Worm (Caenorhabditis elegans) whole organism, L4 larva: ENCODE results near the gene F21A3.3.

ENCODE experiments used
- jun-1 ChIP-seq: fragments of 150-350 bp; optimal IDR thresholded peaks from 2 replicates; lab custom pipeline; 2014; ENCODE audit warnings: missing biosample characterization, missing genetic modification reagents, missing genetic modification characterization
- lin-29 ChIP-seq: fragments of 200-800 bp; sonication (Bioruptor generic); IDR thresholded peaks from 2 replicates; pipeline ENCODE4 v1.3.6; 2022; ENCODE audit warnings: missing genetic modification reagents, missing genetic modification characterization, missing compliant biosample characterization
- pha-4 ChIP-seq, 2 experiments: fragments of 150-350 bp in 1 of 2; fragments of 200-800 bp in 1 of 2; sonication (Bioruptor generic) in 1 of 2; IDR thresholded peaks in 1 of 2; optimal IDR thresholded peaks in 1 of 2; 2 replicates each; pipeline versions ENCODE4 v1.3.6 to Lab custom; 2014 to 2022; ENCODE audit warnings: missing genetic modification characterization in 2 of 2, missing genetic modification reagents in 2 of 2, missing biosample characterization in 1 of 2, missing compliant biosample characterization in 1 of 2

ce11 chrV:15537923-15538322 is 20.4 kb downstream of the F21A3.3 start, which contains the start of gene prde-1:
- TF ChIP-seq jun-1 (no peak), pha-4 (GFP tag; IDR thresholded peaks at IDR 0.05; lab: Robert Waterston, UW) (no peak), pha-4 (tag; optimal IDR thresholded peaks at IDR 0.05; lab: Kevin White, UChicago) (no peak), lin-29 (no peak)
